Worm (Caenorhabditis elegans) whole organism, L2 larva: ENCODE measurements around the gene cysl-3.

ENCODE experiments used
- ama-1 ChIP-seq: fragments of 150-350 bp; optimal IDR thresholded peaks from 2 replicates; lab custom pipeline; 2018; ENCODE audit warnings: inconsistent platforms
- egl-27 ChIP-seq: sonication (generic microtip); optimal IDR thresholded peaks from 3 replicates; lab custom pipeline; 2017; ENCODE audit warnings: missing biosample characterization, missing genetic modification reagents, missing genetic modification characterization
- elt-1 ChIP-seq: fragments of 150-350 bp; optimal IDR thresholded peaks from 2 replicates; lab custom pipeline; 2014; ENCODE audit warnings: missing biosample characterization, missing genetic modification characterization
- nhr-11 ChIP-seq: fragments of 150-350 bp; optimal IDR thresholded peaks from 2 replicates; lab custom pipeline; 2014; ENCODE audit warnings: missing biosample characterization, missing genetic modification characterization

ce11 chrV:3759419-3759915 is 16.5 kb downstream of the cysl-3 start, which contains the start of gene chk-1:
- no peak for TF ChIP-seq nhr-11 (tag; lab: Kevin White, UChicago)
- no peak for TF ChIP-seq egl-27 (tag; lab: Kevin White, UChicago)
- TF ChIP-seq ama-1 (lab: Kevin White, UChicago): no peak
- TF ChIP-seq elt-1 (tag; lab: Kevin White, UChicago): no peak
